Worm (Caenorhabditis elegans): ENCODE measurements around the gene nac-2.

Gene nac-2

DNA sequence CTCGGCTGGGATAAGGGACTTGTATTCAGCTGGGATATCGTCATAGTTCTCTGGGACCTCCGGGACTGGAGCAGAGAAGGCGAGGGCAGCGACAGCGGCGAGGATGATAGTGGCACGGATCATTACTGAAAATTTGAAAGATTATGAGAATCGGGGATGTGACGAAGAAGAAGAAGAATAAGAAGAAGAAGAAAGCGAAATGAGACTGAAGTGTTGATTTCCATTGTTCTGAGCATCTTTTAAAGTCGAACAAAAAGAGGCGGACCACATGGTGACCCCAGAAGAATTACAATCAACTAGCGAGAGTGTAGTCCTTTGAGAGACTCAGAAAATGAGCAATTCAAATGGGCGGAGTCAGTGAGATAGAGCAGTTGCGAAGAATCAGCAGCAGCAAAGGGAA lies 38.0 kb upstream of the nac-2 start, which contains the start of gene far-1:
TSS of gene far-1 (minus strand) at position 125 of the 400 bp plus-strand sequence.
- TF ChIP-seq lsy-12 (tag; optimal IDR thresholded peaks at IDR 0.05) (no peak), nfya-1 (tag; optimal IDR thresholded peaks at IDR 0.05; ENCODE audit: insufficient read depth) (peak; percentile 31)

DNA sequence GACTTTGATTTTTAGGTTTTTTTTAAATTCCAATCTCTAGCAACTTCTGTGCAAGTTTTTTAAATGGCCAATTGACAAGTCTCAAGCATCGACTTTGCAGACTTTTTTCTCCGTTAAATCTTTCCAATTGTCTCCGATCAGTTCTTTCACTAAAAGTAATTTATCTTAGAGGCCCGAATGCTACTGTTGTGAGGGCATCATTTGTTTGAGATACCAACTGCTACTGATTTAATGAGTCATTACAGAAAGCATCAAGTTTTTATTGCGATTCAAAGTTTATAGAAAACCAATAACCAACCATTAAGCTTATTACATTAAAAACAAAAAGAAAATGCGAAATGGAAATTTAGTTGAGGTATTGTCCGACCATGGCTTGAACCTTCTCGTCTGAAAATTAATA lies 37.0 kb upstream of the nac-2 start:
- TF ChIP-seq aly-2 (tag; optimal IDR thresholded peaks at IDR 0.05) (no peak), nhr-11 (tag; optimal IDR thresholded peaks at IDR 0.05) (no peak), zag-1 (tag; optimal IDR thresholded peaks at IDR 0.05) (no peak), skn-1 (tag; optimal IDR thresholded peaks at IDR 0.05) (no peak), tbx-2 (tag; optimal IDR thresholded peaks at IDR 0.05) (no peak), egl-5 (tag; optimal IDR thresholded peaks at IDR 0.05) (peak; percentile 74), ama-1 (optimal IDR thresholded peaks at IDR 0.05) (peak; percentile 5), nhr-23 (tag; optimal IDR thresholded peaks at IDR 0.05) (no peak), eor-1 (tag; optimal IDR thresholded peaks at IDR 0.05) (no peak), lin-39 (tag; optimal IDR thresholded peaks at IDR 0.05) (no peak), ztf-11 (tag; optimal IDR thresholded peaks at IDR 0.05) (no peak), fkh-2 (tag; optimal IDR thresholded peaks at IDR 0.05) (no peak)

DNA sequence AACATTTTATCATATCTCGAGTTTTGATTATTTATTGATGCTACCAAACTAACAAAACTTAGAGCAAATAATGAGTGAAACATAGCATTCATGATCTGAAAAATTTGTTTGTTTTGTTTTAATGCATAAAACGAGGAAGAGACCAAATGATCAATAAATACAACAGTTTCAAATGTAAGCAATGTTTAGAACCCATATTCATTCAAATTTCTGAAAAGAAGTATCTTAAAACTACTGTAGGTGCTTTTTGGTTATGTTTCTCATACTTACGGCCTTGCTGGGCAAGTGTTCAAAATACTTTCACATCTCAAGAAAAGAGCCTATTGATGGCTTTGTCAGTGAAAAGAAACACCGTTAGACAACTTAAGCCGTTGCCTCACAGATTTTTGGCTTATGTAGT lies 34.6 kb upstream of the nac-2 start, which contains the start of gene F02A9.1:
TSS of gene F02A9.1 (minus strand) at position 101 of the 400 bp plus-strand sequence.
- TF ChIP-seq ztf-11 (tag; optimal IDR thresholded peaks at IDR 0.05) = no peak
- TF ChIP-seq sea-2 (GFP tag; optimal IDR thresholded peaks at IDR 0.05) = no peak
- TF ChIP-seq nhr-67 (tag; optimal IDR thresholded peaks at IDR 0.05) = no peak
- no peak for TF ChIP-seq mdl-1 (tag; optimal IDR thresholded peaks at IDR 0.05)
- TF ChIP-seq lsy-12 (tag; optimal IDR thresholded peaks at IDR 0.05) = no peak
- TF ChIP-seq ztf-4 (tag; optimal IDR thresholded peaks at IDR 0.05) = no peak
- no peak for TF ChIP-seq nhr-43 (tag; optimal IDR thresholded peaks at IDR 0.05; ENCODE audit: poor library complexity, severe bottlenecking)
- TF ChIP-seq fkh-10 (GFP tag; optimal IDR thresholded peaks at IDR 0.05) = no peak
- TF ChIP-seq R02D3.7 (tag; optimal IDR thresholded peaks at IDR 0.05) = no peak
- TF ChIP-seq elt-3 (tag; optimal IDR thresholded peaks at IDR 0.05) = no peak
- TF ChIP-seq lin-15B (tag; optimal IDR thresholded peaks at IDR 0.05) = no peak
- no peak for TF ChIP-seq ceh-28 (tag; optimal IDR thresholded peaks at IDR 0.05)
- no peak for TF ChIP-seq mml-1 (tag; optimal IDR thresholded peaks at IDR 0.05)
- TF ChIP-seq daf-12 (tag; optimal IDR thresholded peaks at IDR 0.05) = no peak
- no peak for TF ChIP-seq unc-39 (tag; optimal IDR thresholded peaks at IDR 0.05)
- TF ChIP-seq nhr-237 (tag; optimal IDR thresholded peaks at IDR 0.05) = no peak
- TF ChIP-seq lin-39 (tag; optimal IDR thresholded peaks at IDR 0.05) = no peak
- no peak for TF ChIP-seq nfya-1 (tag; optimal IDR thresholded peaks at IDR 0.05; ENCODE audit: insufficient read depth)
- TF ChIP-seq nhr-12 (tag; optimal IDR thresholded peaks at IDR 0.05) = no peak
- no peak for TF ChIP-seq nhr-25 (tag; optimal IDR thresholded peaks at IDR 0.05)

ce11 chrIII:9075539-9075938 lies 32.4 kb upstream of the nac-2 start, which contains the start of gene F02A9.7:
Gene F02A9.7, minus strand, starts transcription at chrIII:9075639.
- no peak for TF ChIP-seq snpc-4 (tag; optimal IDR thresholded peaks at IDR 0.05)
- TF ChIP-seq mml-1 (tag; optimal IDR thresholded peaks at IDR 0.05) = no peak
- TF ChIP-seq nhr-11 (tag; optimal IDR thresholded peaks at IDR 0.05) = no peak
- TF ChIP-seq nhr-76 (tag; optimal IDR thresholded peaks at IDR 0.05) = no peak
- no peak for TF ChIP-seq tbx-2 (tag; optimal IDR thresholded peaks at IDR 0.05)
- TF ChIP-seq fkh-2 (tag; optimal IDR thresholded peaks at IDR 0.05) = no peak
- TF ChIP-seq elt-1 (tag; optimal IDR thresholded peaks at IDR 0.05) = no peak
- no peak for TF ChIP-seq ceh-16 (tag; optimal IDR thresholded peaks at IDR 0.05)
- TF ChIP-seq ZK546.5 (tag; optimal IDR thresholded peaks at IDR 0.05) = no peak
- no peak for TF ChIP-seq unc-62 (GFP tag; optimal IDR thresholded peaks at IDR 0.05)
- TF ChIP-seq jun-1 (tag; optimal IDR thresholded peaks at IDR 0.05) = no peak
- no peak for TF ChIP-seq egl-27 (tag; optimal IDR thresholded peaks at IDR 0.05)
- TF ChIP-seq ceh-82 (tag; optimal IDR thresholded peaks at IDR 0.05) = no peak
- TF ChIP-seq aly-2 (tag; optimal IDR thresholded peaks at IDR 0.05) = no peak
- no peak for TF ChIP-seq ceh-28 (tag; optimal IDR thresholded peaks at IDR 0.05)
- TF ChIP-seq zag-1 (tag; optimal IDR thresholded peaks at IDR 0.05) = no peak
